Worm (Caenorhabditis elegans): ENCODE results near the gene ral-1.

The ral-1 gene

ce11 chrIII:3345835-3346234 lies 34.7 kb downstream of the ral-1 start:
- TF ChIP-seq elt-1 (tag; optimal IDR thresholded peaks at IDR 0.05; ENCODE audit: borderline replicate concordance, insufficient read depth), result peak; percentile 74
- TF ChIP-seq unc-62 (GFP tag; optimal IDR thresholded peaks at IDR 0.05), result no peak

DNA sequence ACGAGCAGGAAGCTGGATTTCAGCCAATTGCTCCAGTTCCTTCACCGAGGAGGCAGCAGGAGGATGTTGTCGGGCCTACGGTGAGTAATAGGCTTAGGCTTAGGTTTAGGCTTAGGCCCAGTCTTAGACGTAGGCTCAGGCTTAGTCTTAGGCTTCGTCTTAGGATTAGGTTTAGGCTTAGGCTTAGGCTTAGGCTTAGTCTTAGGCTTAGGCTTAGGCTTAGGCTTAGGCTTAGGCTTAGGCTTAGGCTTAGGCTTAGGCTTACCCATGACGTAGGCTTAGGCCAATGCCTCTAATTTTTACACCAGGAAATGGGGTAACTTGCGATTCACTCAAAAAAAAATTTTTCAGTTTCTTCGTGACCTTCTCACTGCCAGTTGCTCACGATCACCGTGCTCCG lies 35.6 kb downstream of the ral-1 start:
- no peak for TF ChIP-seq lsy-2 (tag; optimal IDR thresholded peaks at IDR 0.05)
- no peak for TF ChIP-seq drap-1 (GFP tag; optimal IDR thresholded peaks at IDR 0.05)
- TF ChIP-seq ztf-11 (tag; optimal IDR thresholded peaks at IDR 0.05), result no peak
- peak; percentile 8 for TF ChIP-seq ham-2 (GFP tag; optimal IDR thresholded peaks at IDR 0.05)
- TF ChIP-seq sptf-1 (tag; optimal IDR thresholded peaks at IDR 0.05), result no peak

DNA sequence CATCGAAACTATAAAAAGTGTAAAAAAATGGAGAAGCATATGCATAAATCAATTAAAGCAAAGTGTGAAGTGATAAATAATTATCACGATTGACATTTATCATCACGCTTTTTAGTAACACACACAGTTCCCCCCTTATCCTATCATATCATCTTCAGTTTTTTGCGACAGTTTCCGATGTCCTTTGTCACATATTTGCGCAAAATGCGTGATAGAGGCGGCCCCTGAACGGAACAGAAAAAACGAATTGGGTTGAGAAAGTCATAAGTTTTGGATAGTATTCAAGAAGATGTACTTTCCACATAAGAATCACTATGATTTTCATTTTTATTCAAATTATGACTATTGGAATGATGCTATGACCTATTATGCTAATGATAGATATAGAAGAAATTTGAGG lies 38.0 kb downstream of the ral-1 start:
- TF ChIP-seq sem-2 (GFP tag; optimal IDR thresholded peaks at IDR 0.05) (no peak), ztf-11 (tag; optimal IDR thresholded peaks at IDR 0.05) (no peak), unc-39 (tag; optimal IDR thresholded peaks at IDR 0.05) (no peak)

DNA sequence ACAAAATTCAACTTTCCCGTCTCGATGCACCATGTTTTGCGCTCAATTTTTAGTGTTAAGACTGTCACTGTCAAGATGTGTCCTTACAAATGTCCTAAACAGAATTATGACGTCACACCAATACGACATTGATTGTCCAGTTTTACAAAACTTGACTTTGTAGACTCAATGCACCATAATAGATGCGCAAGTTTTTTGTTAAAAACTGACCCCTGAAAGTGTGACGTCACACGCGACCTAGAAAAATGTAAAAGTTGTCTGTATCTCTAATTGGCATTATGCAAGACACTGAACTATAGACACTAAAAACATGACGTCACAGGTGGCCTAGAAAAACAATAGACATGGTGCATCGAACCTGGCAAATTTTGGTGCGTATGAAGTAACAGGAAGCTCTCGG lies 40.0 kb downstream of the ral-1 start:
- TF ChIP-seq nhr-2 (tag; optimal IDR thresholded peaks at IDR 0.05) (no peak), mls-2 (tag; optimal IDR thresholded peaks at IDR 0.05) (no peak), zip-8 (tag; optimal IDR thresholded peaks at IDR 0.05) (peak; percentile 90)

- TF ChIP-seq snpc-4 (tag; optimal IDR thresholded peaks at IDR 0.05) (no peak), elt-1 (tag; optimal IDR thresholded peaks at IDR 0.05; ENCODE audit: borderline replicate concordance, insufficient read depth) (no peak), flh-1 (GFP tag; optimal IDR thresholded peaks at IDR 0.05) (no peak), blmp-1 (tag; optimal IDR thresholded peaks at IDR 0.05) (no peak), ceh-43 (GFP tag; optimal IDR thresholded peaks at IDR 0.05) (no peak), ceh-39 (tag; optimal IDR thresholded peaks at IDR 0.05) (no peak), zip-8 (tag; optimal IDR thresholded peaks at IDR 0.05) (no peak), lsy-2 (tag; optimal IDR thresholded peaks at IDR 0.05) (no peak), mep-1 (tag; optimal IDR thresholded peaks at IDR 0.05) (no peak), sptf-1 (tag; optimal IDR thresholded peaks at IDR 0.05) (no peak), bed-3 (GFP tag; optimal IDR thresholded peaks at IDR 0.05) (no peak), lin-32 (GFP tag; optimal IDR thresholded peaks at IDR 0.05) (no peak), drap-1 (GFP tag; optimal IDR thresholded peaks at IDR 0.05) (no peak), pha-4 (tag; optimal IDR thresholded peaks at IDR 0.05) (no peak), nhr-76 (tag; optimal IDR thresholded peaks at IDR 0.05) (no peak), lin-13 (tag; optimal IDR thresholded peaks at IDR 0.05) (no peak)
Observed at ce11 chrIII:3351672-3352071, 40.6 kb downstream of the ral-1 start.

- no peak for TF ChIP-seq flh-1 (GFP tag; optimal IDR thresholded peaks at IDR 0.05)
- peak; percentile 61 for TF ChIP-seq elt-3 (tag; optimal IDR thresholded peaks at IDR 0.05)
Observed at ce11 chrIII:3355791-3356190, 44.7 kb downstream of the ral-1 start.

ce11 chrIII:3360067-3360466 lies 49.0 kb downstream of the ral-1 start:
- TF ChIP-seq hlh-1 (tag; optimal IDR thresholded peaks at IDR 0.05), result no peak
- TF ChIP-seq nhr-28 (tag; optimal IDR thresholded peaks at IDR 0.05), result no peak
- no peak for TF ChIP-seq nhr-237 (tag; optimal IDR thresholded peaks at IDR 0.05)
- TF ChIP-seq sptf-1 (tag; optimal IDR thresholded peaks at IDR 0.05), result no peak
- TF ChIP-seq flh-1 (GFP tag; optimal IDR thresholded peaks at IDR 0.05), result no peak
- no peak for TF ChIP-seq blmp-1 (tag; optimal IDR thresholded peaks at IDR 0.05)
- TF ChIP-seq lin-13 (tag; optimal IDR thresholded peaks at IDR 0.05), result no peak

Measured in whole organism, mixed stage, embryonic.